Fruit fly (Drosophila melanogaster): Measurements from ENCODE around the gene VhaM9.7-d.
A peak's percentile ranks its signal among the peaks of the same experiment; 100 is the strongest.
"Not testable (repeated sequence)": the region's sequence is repeated elsewhere in the genome, so short reads cannot be mapped to it uniquely, and the experiment has no call there.

Gene VhaM9.7-d

DNA sequence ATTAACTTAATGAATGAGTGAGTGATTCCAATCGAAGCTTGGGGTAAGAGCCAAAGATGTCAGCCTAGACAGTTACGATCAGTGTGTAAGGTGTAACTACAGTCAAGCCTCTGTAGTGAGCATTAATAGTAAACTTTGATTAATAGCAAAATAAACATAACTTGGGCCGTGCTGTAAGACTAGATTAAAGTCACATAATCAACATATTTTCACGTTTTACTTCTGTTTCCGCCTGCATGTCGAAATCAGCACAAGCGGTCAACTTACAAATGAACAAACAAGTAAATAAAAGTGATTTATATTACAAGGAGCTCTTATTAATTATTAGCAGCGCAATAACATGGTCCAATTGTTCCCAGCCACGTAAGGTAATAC is 12.9 kb downstream of the VhaM9.7-d start:
- TF ChIP-seq CG32006 (GFP tag; optimal IDR thresholded peaks at IDR 0.05) (peak; percentile 50), CG6276 (GFP tag; optimal IDR thresholded peaks at IDR 0.05) (peak; percentile 9), CG16779 (tag; optimal IDR thresholded peaks at IDR 0.05) (no peak), CG9139 (GFP tag; optimal IDR thresholded peaks at IDR 0.05) (no peak), fd59A (GFP tag; optimal IDR thresholded peaks at IDR 0.05) (no peak), dac (GFP tag; optimal IDR thresholded peaks at IDR 0.05) (peak; percentile 23), OdsH (GFP tag; optimal IDR thresholded peaks at IDR 0.05) (peak; percentile 28), CG10669 (GFP tag; optimal IDR thresholded peaks at IDR 0.05) (peak; percentile 4), CG11294 (GFP tag; IDR thresholded peaks at IDR 0.05) (no peak), Eip78C (GFP tag) (peak; percentile 32), Hr4 (GFP tag; optimal IDR thresholded peaks at IDR 0.05) (peak; percentile 56)

DNA sequence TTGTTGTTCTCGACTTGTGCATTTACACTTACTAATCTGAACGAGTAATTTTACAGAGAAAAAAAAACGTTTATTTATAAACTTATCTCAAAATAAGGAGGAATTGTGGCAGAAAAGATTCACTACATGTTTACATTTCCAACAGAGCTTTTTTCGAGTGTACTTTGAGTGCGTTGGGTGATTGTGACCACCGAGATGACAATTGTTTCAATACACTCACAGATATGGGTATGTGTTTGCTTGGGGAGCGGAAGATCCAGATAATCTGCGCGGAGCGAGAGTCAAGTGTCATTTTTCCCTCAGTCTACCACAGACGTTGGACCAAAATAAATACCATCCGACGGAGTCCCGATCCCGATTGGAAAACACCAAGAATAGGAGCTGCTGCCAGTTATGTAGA is 13.5 kb downstream of the VhaM9.7-d start, which contains the start of gene MESK4:
Gene MESK4, plus strand, starts transcription at position 301 of the 400 bp plus-strand sequence.
- TF ChIP-seq fkh (GFP tag; optimal IDR thresholded peaks at IDR 0.05); svp (GFP tag); Ets21C (GFP tag; optimal IDR thresholded peaks at IDR 0.05): not testable (repeated sequence)

DNA sequence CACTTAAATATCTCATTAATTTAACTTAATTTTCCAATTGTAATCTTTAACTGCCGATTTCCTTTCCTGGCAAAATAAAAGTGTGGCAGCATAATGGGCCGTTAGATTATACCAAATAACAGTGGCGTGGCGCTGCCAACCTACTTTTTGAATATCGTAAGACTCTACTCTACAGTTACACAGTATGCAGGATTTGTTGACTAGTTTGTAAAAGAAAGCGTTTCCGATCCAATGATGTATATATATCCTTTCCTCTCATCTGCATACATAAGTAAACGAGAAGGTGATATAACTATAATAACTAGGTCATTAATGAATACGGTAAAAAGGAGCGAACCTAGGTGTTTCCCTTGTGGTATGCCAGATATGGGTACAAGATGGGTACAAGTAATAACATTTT is 16.8 kb downstream of the VhaM9.7-d start, which contains the start of gene EMC2B:
Gene EMC2B, minus strand, starts transcription at position 98 of the 400 bp plus-strand sequence.
- TF ChIP-seq achi (GFP tag; optimal IDR thresholded peaks at IDR 0.05) (peak; percentile 24), CG31627 (GFP tag; optimal IDR thresholded peaks at IDR 0.05) (peak; percentile 52), vri (GFP tag; optimal IDR thresholded peaks at IDR 0.05) (no peak), CG9139 (GFP tag; optimal IDR thresholded peaks at IDR 0.05) (no peak), CG6163 (GFP tag; IDR thresholded peaks at IDR 0.05) (no peak), fkh (GFP tag; optimal IDR thresholded peaks at IDR 0.05) (no peak), Sox102F (GFP tag; optimal IDR thresholded peaks at IDR 0.05) (peak; percentile 47), dac (GFP tag; optimal IDR thresholded peaks at IDR 0.05) (no peak), cyc (GFP tag; optimal IDR thresholded peaks at IDR 0.05) (peak; percentile 36), acj6 (GFP tag; optimal IDR thresholded peaks at IDR 0.05) (peak; percentile 21), fd59A (GFP tag; optimal IDR thresholded peaks at IDR 0.05) (no peak), Sox14 (GFP tag; optimal IDR thresholded peaks at IDR 0.05) (peak; percentile 46), CG15336 (GFP tag; IDR thresholded peaks at IDR 0.05) (no peak), CG8119 (GFP tag; IDR thresholded peaks at IDR 0.05) (no peak), CG11294 (GFP tag; IDR thresholded peaks at IDR 0.05) (no peak), Ets96B (tag; optimal IDR thresholded peaks at IDR 0.05) (no peak), CG3032 (tag; optimal IDR thresholded peaks at IDR 0.05) (peak; percentile 47), salr (GFP tag; optimal IDR thresholded peaks at IDR 0.05) (no peak), CG4318 (GFP tag; optimal IDR thresholded peaks at IDR 0.05) (no peak), Ets21C (GFP tag; optimal IDR thresholded peaks at IDR 0.05) (peak; percentile 63), esn (GFP tag; optimal IDR thresholded peaks at IDR 0.05) (peak; percentile 58), svp (GFP tag) (peak; percentile 20), eg (GFP tag; IDR thresholded peaks at IDR 0.05) (no peak), Eip75B (GFP tag; optimal IDR thresholded peaks at IDR 0.05) (peak; percentile 57), CG11762 (GFP tag; optimal IDR thresholded peaks at IDR 0.05; ENCODE audit: insufficient read depth) (no peak), Hr4 (GFP tag; optimal IDR thresholded peaks at IDR 0.05) (peak; percentile 57), Gug (GFP tag; IDR thresholded peaks at IDR 0.05) (no peak), CG11902 (GFP tag; optimal IDR thresholded peaks at IDR 0.05) (peak; percentile 15), CG34406 (GFP tag; optimal IDR thresholded peaks at IDR 0.05) (no peak), CG6854 (GFP tag; optimal IDR thresholded peaks at IDR 0.05) (peak; percentile 8), ss (GFP tag; optimal IDR thresholded peaks at IDR 0.05) (no peak), Met (GFP tag; optimal IDR thresholded peaks at IDR 0.05) (no peak), spab (GFP tag; optimal IDR thresholded peaks at IDR 0.05) (no peak), Eip78C (GFP tag) (peak; percentile 54), Hr38 (GFP tag; optimal IDR thresholded peaks at IDR 0.05) (no peak), Smox (GFP tag; optimal IDR thresholded peaks at IDR 0.05) (no peak), CG10669 (GFP tag; optimal IDR thresholded peaks at IDR 0.05) (no peak), Sox15 (GFP tag; optimal IDR thresholded peaks at IDR 0.05) (no peak), CG32006 (GFP tag; optimal IDR thresholded peaks at IDR 0.05) (no peak), CG6808 (GFP tag; optimal IDR thresholded peaks at IDR 0.05) (no peak), CG6792 (GFP tag; optimal IDR thresholded peaks at IDR 0.05) (peak; percentile 4), pdm3 (GFP tag; optimal IDR thresholded peaks at IDR 0.05) (no peak), OdsH (GFP tag; optimal IDR thresholded peaks at IDR 0.05) (no peak), Lpt (GFP tag; optimal IDR thresholded peaks at IDR 0.05) (no peak)
